Fruit fly (Drosophila melanogaster) whole organism, embryonic: ENCODE measurements around the gene CG1896.
A peak's percentile ranks its signal among the peaks of the same experiment; 100 is the strongest.

Experiments
- ATbp ChIP-seq: fragments of 200-800 bp; sonication (Bioruptor generic); optimal IDR thresholded peaks from 2 replicates; lab custom pipeline; 2017; ENCODE audit warnings: missing biosample characterization, mild to moderate bottlenecking, missing genetic modification characterization, missing genetic modification reagents
- Aef1 ChIP-seq: fragments of 200-800 bp; sonication (Bioruptor generic); IDR thresholded peaks from 3 replicates; pipeline ENCODE4 v1.3.6; 2022; ENCODE audit warnings: missing biosample characterization, missing genetic modification characterization
- CG10209 ChIP-seq: fragments of 200-800 bp; sonication (Bioruptor generic); optimal IDR thresholded peaks from 3 replicates; lab custom pipeline; 2017; ENCODE audit warnings: missing biosample characterization, mild to moderate bottlenecking, missing genetic modification characterization, missing genetic modification reagents
- CG11560 ChIP-seq: fragments of 200-800 bp; sonication (Bioruptor generic); IDR thresholded peaks from 3 replicates; pipeline ENCODE4 v1.3.6; 2022; ENCODE audit warnings: missing biosample characterization, missing genetic modification characterization
- CG11723 ChIP-seq: fragments of 200-800 bp; sonication (Bioruptor generic); optimal IDR thresholded peaks from 2 replicates; lab custom pipeline; 2017; ENCODE audit warnings: missing biosample characterization, mild to moderate bottlenecking, missing genetic modification characterization
- CG1233 ChIP-seq: fragments of 200-800 bp; sonication (Bioruptor generic); optimal IDR thresholded peaks from 4 replicates; lab custom pipeline; 2018; ENCODE audit warnings: missing biosample characterization, mild to moderate bottlenecking, missing genetic modification characterization
- CG13123 ChIP-seq: fragments of 200-800 bp; sonication (Bioruptor generic); optimal IDR thresholded peaks from 2 replicates; lab custom pipeline; 2016; ENCODE audit warnings: missing biosample characterization, missing genetic modification characterization
- CG14710 ChIP-seq: fragments of 200-800 bp; sonication (Bioruptor generic); optimal IDR thresholded peaks from 3 replicates; lab custom pipeline; 2019; ENCODE audit warnings: missing biosample characterization, mild to moderate bottlenecking, missing genetic modification characterization, moderate library complexity
- CG18262 ChIP-seq: fragments of 200-800 bp; optimal IDR thresholded peaks from 3 replicates; lab custom pipeline; 2019; ENCODE audit warnings: missing biosample characterization, mild to moderate bottlenecking, missing genetic modification characterization, moderate library complexity
- CG1832 ChIP-seq: fragments of 200-800 bp; sonication (Bioruptor generic); optimal IDR thresholded peaks from 2 replicates; lab custom pipeline; 2017; ENCODE audit warnings: missing biosample characterization, mild to moderate bottlenecking, missing genetic modification characterization, inconsistent platforms
- CG18476 ChIP-seq: fragments of 200-800 bp; sonication (Bioruptor generic); optimal IDR thresholded peaks from 2 replicates; lab custom pipeline; 2016; ENCODE audit warnings: missing biosample characterization, mild to moderate bottlenecking, missing genetic modification characterization
- CG2120 ChIP-seq: fragments of 200-800 bp; sonication (Bioruptor generic); optimal IDR thresholded peaks from 3 replicates; lab custom pipeline; 2016; ENCODE audit warnings: missing biosample characterization, missing genetic modification characterization
- CG30403 ChIP-seq: fragments of 200-800 bp; sonication (Bioruptor generic); optimal IDR thresholded peaks from 3 replicates; lab custom pipeline; 2016; ENCODE audit warnings: missing biosample characterization, missing genetic modification characterization
- CG34422 ChIP-seq: fragments of 200-800 bp; sonication (Bioruptor generic); IDR thresholded peaks from 3 replicates; pipeline ENCODE4 v1.3.6; 2022; ENCODE audit warnings: missing biosample characterization, missing genetic modification characterization
- CG5245 ChIP-seq: fragments of 200-800 bp; sonication (Bioruptor generic); optimal IDR thresholded peaks from 3 replicates; lab custom pipeline; 2016; ENCODE audit warnings: missing biosample characterization, missing genetic modification characterization
- CG6765 ChIP-seq: fragments of 200-800 bp; sonication (Bioruptor generic); optimal IDR thresholded peaks from 3 replicates; lab custom pipeline; 2017; ENCODE audit warnings: missing biosample characterization, mild to moderate bottlenecking, missing genetic modification characterization
- CG8388 ChIP-seq: fragments of 200-800 bp; sonication (Bioruptor generic); optimal IDR thresholded peaks from 2 replicates; lab custom pipeline; 2019; ENCODE audit warnings: missing biosample characterization, mild to moderate bottlenecking, missing genetic modification characterization, moderate library complexity
- CG8924 ChIP-seq: fragments of 200-800 bp; optimal IDR thresholded peaks from 3 replicates; lab custom pipeline; 2019; ENCODE audit warnings: missing biosample characterization, mild to moderate bottlenecking, missing genetic modification characterization, moderate library complexity
- Camta ChIP-seq: fragments of 200-800 bp; sonication (Bioruptor generic); optimal IDR thresholded peaks from 2 replicates; lab custom pipeline; 2016; ENCODE audit warnings: missing biosample characterization, missing genetic modification characterization
- D19B ChIP-seq: fragments of 200-800 bp; sonication (Bioruptor generic); optimal IDR thresholded peaks from 2 replicates; lab custom pipeline; 2017; ENCODE audit warnings: missing biosample characterization, mild to moderate bottlenecking, missing genetic modification characterization
- Dek ChIP-seq: fragments of 200-800 bp; sonication (Bioruptor generic); optimal IDR thresholded peaks from 3 replicates; lab custom pipeline; 2019; ENCODE audit warnings: missing biosample characterization, mild to moderate bottlenecking, missing genetic modification characterization, moderate library complexity
- ERR ChIP-seq: fragments of 200-800 bp; sonication (Bioruptor generic); optimal IDR thresholded peaks from 2 replicates; lab custom pipeline; 2016; ENCODE audit warnings: missing biosample characterization, missing genetic modification characterization
- Fer3 ChIP-seq: fragments of 200-800 bp; sonication (Bioruptor generic); optimal IDR thresholded peaks from 2 replicates; lab custom pipeline; 2018; ENCODE audit warnings: missing biosample characterization, mild to moderate bottlenecking, missing genetic modification characterization, moderate library complexity
- Hsf ChIP-seq: fragments of 200-800 bp; sonication (Bioruptor generic); optimal IDR thresholded peaks from 3 replicates; lab custom pipeline; 2016; ENCODE audit warnings: missing biosample characterization, missing genetic modification characterization
- Lhr ChIP-seq: fragments of 200-800 bp; sonication (Bioruptor generic); optimal IDR thresholded peaks from 3 replicates; lab custom pipeline; 2017; ENCODE audit warnings: mild to moderate bottlenecking, missing biosample characterization, missing genetic modification reagents, missing genetic modification characterization
- MTF-1 ChIP-seq: fragments of 200-800 bp; sonication (Bioruptor generic); optimal IDR thresholded peaks from 2 replicates; lab custom pipeline; 2018; ENCODE audit warnings: missing biosample characterization, mild to moderate bottlenecking, missing genetic modification characterization, borderline replicate concordance
- Ssrp ChIP-seq: fragments of 200-800 bp; sonication (Bioruptor generic); optimal IDR thresholded peaks from 2 replicates; lab custom pipeline; 2018; ENCODE audit warnings: missing biosample characterization, mild to moderate bottlenecking, missing genetic modification characterization, moderate library complexity
- cato ChIP-seq: fragments of 200-800 bp; sonication (Bioruptor generic); optimal IDR thresholded peaks from 2 replicates; lab custom pipeline; 2016; ENCODE audit warnings: missing biosample characterization, missing genetic modification characterization, borderline replicate concordance
- cg ChIP-seq: fragments of 200-800 bp; sonication (Bioruptor generic); optimal IDR thresholded peaks from 3 replicates; lab custom pipeline; 2019; ENCODE audit warnings: missing biosample characterization, mild to moderate bottlenecking, missing genetic modification characterization, moderate library complexity
- chinmo ChIP-seq: fragments of 200-800 bp; sonication (Bioruptor generic); IDR thresholded peaks from 4 replicates; pipeline ENCODE4 v1.3.6; 2022; ENCODE audit warnings: missing biosample characterization, missing genetic modification characterization; ENCODE audit not compliant: partially characterized antibody
- crp ChIP-seq, 2 experiments: fragments of 200-800 bp; sonication (Bioruptor generic); optimal IDR thresholded peaks; 2 replicates in 1 of 2; 3 replicates in 1 of 2; lab custom pipeline; 2017; ENCODE audit warnings: missing biosample characterization in 2 of 2, missing genetic modification characterization in 2 of 2, mild to moderate bottlenecking in 1 of 2, moderate library complexity in 1 of 2
- exex ChIP-seq: fragments of 200-800 bp; sonication (Bioruptor generic); optimal IDR thresholded peaks from 4 replicates; lab custom pipeline; 2018; ENCODE audit warnings: missing biosample characterization, mild to moderate bottlenecking, missing genetic modification characterization, moderate library complexity
- fu2 ChIP-seq: fragments of 200-800 bp; sonication (Bioruptor generic); optimal IDR thresholded peaks from 2 replicates; lab custom pipeline; 2016; ENCODE audit warnings: missing biosample characterization, missing genetic modification characterization
- gsb-n ChIP-seq: fragments of 200-800 bp; sonication (Bioruptor generic); optimal IDR thresholded peaks from 3 replicates; lab custom pipeline; 2018; ENCODE audit warnings: missing biosample characterization, mild to moderate bottlenecking, missing genetic modification characterization
- kay ChIP-seq: fragments of 200-800 bp; sonication (Bioruptor generic); optimal IDR thresholded peaks from 2 replicates; lab custom pipeline; 2016; ENCODE audit warnings: missing biosample characterization, missing genetic modification characterization
- lmd ChIP-seq: fragments of 200-800 bp; sonication (Bioruptor generic); IDR thresholded peaks from 2 replicates; pipeline ENCODE4 v1.3.6; 2022; ENCODE audit warnings: missing biosample characterization, missing genetic modification characterization
- lola ChIP-seq, 3 experiments: fragments of >200 bp in 2 of 3; fragments of 200-800 bp in 1 of 3; sonication (Bioruptor generic) in 1 of 3; optimal IDR thresholded peaks; 2 replicates each; lab custom pipeline; 2017 to 2019; ENCODE audit warnings: missing biosample characterization in 3 of 3, missing genetic modification characterization in 3 of 3, mild to moderate bottlenecking in 1 of 3, moderate library complexity in 1 of 3
- mirr ChIP-seq: fragments of 200-800 bp; sonication (Bioruptor generic); optimal IDR thresholded peaks from 3 replicates; lab custom pipeline; 2018; ENCODE audit warnings: missing biosample characterization, mild to moderate bottlenecking, missing genetic modification characterization
- nmo ChIP-seq: fragments of 200-800 bp; sonication (Bioruptor generic); optimal IDR thresholded peaks from 2 replicates; lab custom pipeline; 2018; ENCODE audit warnings: missing biosample characterization, mild to moderate bottlenecking, missing genetic modification characterization, moderate library complexity
- org-1 ChIP-seq: fragments of 200-800 bp; sonication (Bioruptor generic); optimal IDR thresholded peaks from 2 replicates; lab custom pipeline; 2017; ENCODE audit warnings: missing biosample characterization, missing genetic modification characterization
- p53 ChIP-seq: fragments of 200-800 bp; sonication (Bioruptor generic); optimal IDR thresholded peaks from 2 replicates; lab custom pipeline; 2016; ENCODE audit warnings: missing biosample characterization, missing genetic modification characterization
- pb ChIP-seq: fragments of 200-800 bp; sonication (Bioruptor generic); optimal IDR thresholded peaks from 3 replicates; lab custom pipeline; 2016; ENCODE audit warnings: missing biosample characterization, missing genetic modification characterization
- phol ChIP-seq: fragments of 200-800 bp; sonication (Bioruptor generic); optimal IDR thresholded peaks from 3 replicates; lab custom pipeline; 2018; ENCODE audit warnings: missing biosample characterization, mild to moderate bottlenecking, missing genetic modification characterization, moderate library complexity
- prd ChIP-seq, 3 experiments: fragments of >200 bp in 2 of 3; fragments of 200-800 bp in 1 of 3; sonication (Bioruptor generic) in 1 of 3; optimal IDR thresholded peaks in 2 of 3; IDR thresholded peaks in 1 of 3; 2 replicates in 2 of 3; 3 replicates in 1 of 3; pipeline versions ENCODE4 v1.3.6 to Lab custom; 2017 to 2022; ENCODE audit warnings: missing biosample characterization in 1 of 3, missing genetic modification characterization in 1 of 3
- sens-2 ChIP-seq: fragments of 200-800 bp; sonication (Bioruptor generic); IDR thresholded peaks from 2 replicates; pipeline ENCODE4 v1.3.6; 2022; ENCODE audit warnings: missing biosample characterization, missing genetic modification characterization
- slp2 ChIP-seq: fragments of 200-800 bp; sonication (Bioruptor generic); optimal IDR thresholded peaks from 2 replicates; lab custom pipeline; 2016; ENCODE audit warnings: missing biosample characterization, missing genetic modification characterization
- zen ChIP-seq: fragments of 200-800 bp; sonication (Bioruptor generic); optimal IDR thresholded peaks from 3 replicates; lab custom pipeline; 2018; ENCODE audit warnings: missing biosample characterization, mild to moderate bottlenecking, missing genetic modification characterization, moderate library complexity

CG1896 gene

dm6 chr3R:31723206-31723933 is 20.7 kb upstream of the CG1896 start (continued):
- TF ChIP-seq cg (GFP tag; lab: Kevin White, UChicago) = peak; percentile 89
- TF ChIP-seq exex = no peak
- no peak for TF ChIP-seq cato
- TF ChIP-seq Hsf = no peak
- TF ChIP-seq lola (GFP tag; optimal IDR thresholded peaks at IDR 0.05; lab: Kevin White, UChicago) = peak in 1 of 3 experiments; percentile 5
- 0 out of 3 replicates have a peak, but pooled peaks have one; percentile 7 for TF ChIP-seq CG34422 (GFP tag; lab: Robert Waterston, UW)
- peak; percentile 47 for TF ChIP-seq nmo (GFP tag; lab: Kevin White, UChicago)
- no peak for TF ChIP-seq CG13123 (GFP tag; lab: Kevin White, UChicago)
- TF ChIP-seq Aef1 (GFP tag; lab: Robert Waterston, UW) = peak; percentile 39; the same call in 1 of the 3 replicates
- TF ChIP-seq org-1 (GFP tag; lab: Kevin White, UChicago) = peak; percentile 28
- no peak for TF ChIP-seq crp (GFP tag; optimal IDR thresholded peaks at IDR 0.05; lab: Kevin White, UChicago)
- TF ChIP-seq zen (tag; lab: Kevin White, UChicago) = no peak
- TF ChIP-seq prd (optimal IDR thresholded peaks at IDR 0.05; lab: Kevin White, UChicago) = no peak
- TF ChIP-seq prd (GFP tag; IDR thresholded peaks at IDR 0.05; lab: Robert Waterston, UW) = peak; percentile 36; the same call in 1 of the 3 replicates
- TF ChIP-seq Ssrp (tag; lab: Kevin White, UChicago) = peak; percentile 26
- TF ChIP-seq CG6765 (GFP tag; lab: Kevin White, UChicago) = peak; percentile 27
- TF ChIP-seq CG1832 = no peak
- no peak for TF ChIP-seq sens-2 (GFP tag; lab: Robert Waterston, UW)
- no peak for TF ChIP-seq p53
- peak; percentile 31 for TF ChIP-seq CG14710
- no peak for TF ChIP-seq mirr
- peak; percentile 52 for TF ChIP-seq CG18262
- TF ChIP-seq kay (GFP tag; lab: Kevin White, UChicago) = no peak
- peak; percentile 45 for TF ChIP-seq CG30403
- peak; percentile 50 for TF ChIP-seq phol (tag; lab: Kevin White, UChicago)
- TF ChIP-seq CG11560 (tag; lab: Robert Waterston, UW) = no peak
- no peak for TF ChIP-seq Lhr (GFP tag; lab: Kevin White, UChicago)
- peak; percentile 25 for TF ChIP-seq CG1233 (GFP tag; lab: Kevin White, UChicago)
- TF ChIP-seq chinmo (GFP tag; lab: Robert Waterston, UW) = peak; percentile 63; the same call in 1 of the 4 replicates
- no peak for TF ChIP-seq ERR (GFP tag; lab: Kevin White, UChicago)
- peak; percentile 4 for TF ChIP-seq CG8388 (GFP tag; lab: Kevin White, UChicago)
- no peak for TF ChIP-seq MTF-1 (GFP tag; lab: Kevin White, UChicago)
- peak; percentile 22 for TF ChIP-seq CG2120 (GFP tag; lab: Kevin White, UChicago)
- TF ChIP-seq pb = no peak
- no peak for TF ChIP-seq CG5245 (GFP tag; lab: Kevin White, UChicago)
- peak; percentile 26 for TF ChIP-seq CG11723 (GFP tag; lab: Kevin White, UChicago)
- TF ChIP-seq fu2 (GFP tag; lab: Kevin White, UChicago) = no peak
- TF ChIP-seq ATbp (GFP tag; lab: Kevin White, UChicago) = no peak
- peak; percentile 39 for TF ChIP-seq Fer3 (tag; lab: Kevin White, UChicago)
- peak; percentile 28 for TF ChIP-seq CG10209 (GFP tag; lab: Kevin White, UChicago)
- TF ChIP-seq Camta (GFP tag; lab: Kevin White, UChicago) = peak; percentile 29
- no peak for TF ChIP-seq slp2
- TF ChIP-seq D19B (GFP tag; lab: Kevin White, UChicago) = no peak
- TF ChIP-seq gsb-n (tag; lab: Kevin White, UChicago) = peak; percentile 25
- TF ChIP-seq Dek (tag; lab: Kevin White, UChicago) = peak; percentile 2
- no peak for TF ChIP-seq CG18476 (GFP tag; lab: Kevin White, UChicago)
- peak; percentile 35 for TF ChIP-seq CG8924 (tag; lab: Kevin White, UChicago)
- 0 out of 2 replicates have a peak, but pooled peaks have one; percentile 30 for TF ChIP-seq lmd
